Fruit fly (Drosophila melanogaster) whole organism, embryonic: ENCODE results near the gene Pde9.

Experiments
- ATbp ChIP-seq: fragments of 200-800 bp; sonication (Bioruptor generic); optimal IDR thresholded peaks from 2 replicates; lab custom pipeline; 2017; ENCODE audit warnings: missing biosample characterization, mild to moderate bottlenecking, missing genetic modification characterization, missing genetic modification reagents
- CG10366 ChIP-seq: fragments of 200-800 bp; sonication (Bioruptor generic); IDR thresholded peaks from 2 replicates; pipeline ENCODE4 v1.3.6; 2022; ENCODE audit warnings: missing biosample characterization, missing genetic modification characterization
- CG10431 ChIP-seq: fragments of 200-800 bp; sonication (Bioruptor generic); optimal IDR thresholded peaks from 3 replicates; lab custom pipeline; 2018; ENCODE audit warnings: missing biosample characterization, mild to moderate bottlenecking, missing genetic modification characterization
- CG11696 ChIP-seq: fragments of 200-800 bp; sonication (Bioruptor generic); IDR thresholded peaks from 2 replicates; pipeline ENCODE4 v1.3.6; 2022; ENCODE audit warnings: missing biosample characterization, missing genetic modification characterization
- CG18262 ChIP-seq: fragments of 200-800 bp; optimal IDR thresholded peaks from 3 replicates; lab custom pipeline; 2019; ENCODE audit warnings: missing biosample characterization, mild to moderate bottlenecking, missing genetic modification characterization, moderate library complexity
- CG18599 ChIP-seq: fragments of 200-800 bp; sonication (Bioruptor generic); optimal IDR thresholded peaks from 3 replicates; lab custom pipeline; 2017; ENCODE audit warnings: missing biosample characterization, missing genetic modification characterization, mild to moderate bottlenecking, moderate library complexity, missing genetic modification reagents
- CG18764 ChIP-seq: fragments of 200-800 bp; sonication (Bioruptor generic); optimal IDR thresholded peaks from 3 replicates; lab custom pipeline; 2016; ENCODE audit warnings: missing biosample characterization, missing genetic modification characterization
- CG30403 ChIP-seq: fragments of 200-800 bp; sonication (Bioruptor generic); optimal IDR thresholded peaks from 3 replicates; lab custom pipeline; 2016; ENCODE audit warnings: missing biosample characterization, missing genetic modification characterization
- CG34376 ChIP-seq: fragments of 200-800 bp; sonication (Bioruptor generic); optimal IDR thresholded peaks from 2 replicates; lab custom pipeline; 2018; ENCODE audit warnings: missing biosample characterization, mild to moderate bottlenecking, missing genetic modification characterization
- CG42726 ChIP-seq: fragments of 200-800 bp; sonication (Bioruptor generic); IDR thresholded peaks from 2 replicates; pipeline ENCODE4 v1.3.6; 2022; ENCODE audit warnings: missing biosample characterization, missing genetic modification characterization; ENCODE audit not compliant: partially characterized antibody
- CG6654 ChIP-seq: fragments of 200-800 bp; sonication (Bioruptor generic); optimal IDR thresholded peaks from 2 replicates; lab custom pipeline; 2017; ENCODE audit warnings: missing biosample characterization, mild to moderate bottlenecking, missing genetic modification characterization
- CG7556 ChIP-seq: fragments of 200-800 bp; sonication (Bioruptor generic); optimal IDR thresholded peaks from 2 replicates; lab custom pipeline; 2017; ENCODE audit warnings: missing biosample characterization, mild to moderate bottlenecking, missing genetic modification characterization
- CG7786 ChIP-seq: fragments of 200-800 bp; sonication (Bioruptor generic); optimal IDR thresholded peaks from 2 replicates; lab custom pipeline; 2016; ENCODE audit warnings: missing biosample characterization, missing genetic modification characterization
- CG7963 ChIP-seq: fragments of 200-800 bp; sonication (Bioruptor generic); IDR thresholded peaks from 3 replicates; pipeline ENCODE4 v1.3.6; 2022; ENCODE audit warnings: missing biosample characterization, missing genetic modification characterization; ENCODE audit not compliant: partially characterized antibody
- CG8089 ChIP-seq: fragments of 200-800 bp; sonication (Bioruptor generic); optimal IDR thresholded peaks from 3 replicates; lab custom pipeline; 2016; ENCODE audit warnings: missing biosample characterization, missing genetic modification characterization
- CkIIα-i1 ChIP-seq: fragments of 200-800 bp; sonication (Bioruptor generic); IDR thresholded peaks from 2 replicates; pipeline ENCODE4 v1.3.6; 2022; ENCODE audit warnings: missing biosample characterization, missing genetic modification characterization
- Dfd ChIP-seq, 2 experiments: fragments of >200 bp; optimal IDR thresholded peaks; 2 replicates each; lab custom pipeline; 2017; ENCODE audit warnings: missing biosample characterization in 2 of 2, missing genetic modification characterization in 2 of 2
- Dip2 ChIP-seq: fragments of 200-800 bp; sonication (Bioruptor generic); IDR thresholded peaks from 2 replicates; pipeline ENCODE4 v1.3.6; 2022; ENCODE audit warnings: missing biosample characterization, missing genetic modification characterization
- Fer2 ChIP-seq: fragments of 200-800 bp; sonication (Bioruptor generic); optimal IDR thresholded peaks from 2 replicates; lab custom pipeline; 2018; ENCODE audit warnings: missing biosample characterization, mild to moderate bottlenecking, missing genetic modification characterization, moderate library complexity
- GATAe ChIP-seq: fragments of 200-800 bp; sonication (Bioruptor generic); conservative IDR thresholded peaks from 2 replicates; pipeline ENCODE4 v1.3.6; 2022; ENCODE audit warnings: missing biosample characterization, missing genetic modification characterization
- HLH4C ChIP-seq: fragments of 200-800 bp; sonication (Bioruptor generic); IDR thresholded peaks from 3 replicates; pipeline ENCODE4 v1.3.6; 2022; ENCODE audit warnings: missing biosample characterization, missing genetic modification characterization; ENCODE audit not compliant: partially characterized antibody
- HLHmδ ChIP-seq: fragments of 200-800 bp; sonication (Bioruptor generic); optimal IDR thresholded peaks from 2 replicates; lab custom pipeline; 2018; ENCODE audit warnings: missing biosample characterization, mild to moderate bottlenecking, missing genetic modification characterization, moderate library complexity
- Hr39 ChIP-seq: fragments of >200 bp; optimal IDR thresholded peaks from 2 replicates; lab custom pipeline; 2017
- Side ChIP-seq: fragments of 200-800 bp; sonication (Bioruptor generic); optimal IDR thresholded peaks from 2 replicates; lab custom pipeline; 2016; ENCODE audit warnings: missing biosample characterization, missing genetic modification characterization
- Six4 ChIP-seq: fragments of 200-800 bp; sonication (Bioruptor generic); optimal IDR thresholded peaks from 2 replicates; lab custom pipeline; 2016; ENCODE audit warnings: missing biosample characterization, missing genetic modification characterization
- aop ChIP-seq: fragments of 200-800 bp; sonication (Bioruptor generic); IDR thresholded peaks from 2 replicates; pipeline ENCODE4 v1.3.6; 2022; ENCODE audit warnings: missing biosample characterization, missing genetic modification characterization
- bab2 ChIP-seq: fragments of 200-800 bp; sonication (Bioruptor generic); optimal IDR thresholded peaks from 2 replicates; lab custom pipeline; 2016; ENCODE audit warnings: missing biosample characterization, missing genetic modification characterization
- cad ChIP-seq: fragments of >200 bp; optimal IDR thresholded peaks from 2 replicates; lab custom pipeline; 2017; ENCODE audit warnings: missing biosample characterization, missing genetic modification characterization
- cas ChIP-seq: fragments of 200-800 bp; sonication (Bioruptor generic); IDR thresholded peaks from 2 replicates; pipeline ENCODE4 v1.3.6; 2022; ENCODE audit warnings: missing biosample characterization, missing genetic modification characterization
- chif ChIP-seq, 2 experiments: fragments of 200-800 bp; sonication (Bioruptor generic); optimal IDR thresholded peaks; 3 replicates each; lab custom pipeline; 2016; ENCODE audit warnings: missing biosample characterization in 2 of 2, missing genetic modification characterization in 2 of 2
- chinmo ChIP-seq: fragments of 200-800 bp; sonication (Bioruptor generic); IDR thresholded peaks from 4 replicates; pipeline ENCODE4 v1.3.6; 2022; ENCODE audit warnings: missing biosample characterization, missing genetic modification characterization; ENCODE audit not compliant: partially characterized antibody
- croc ChIP-seq: fragments of 200-800 bp; sonication (Bioruptor generic); conservative IDR thresholded peaks from 3 replicates; pipeline ENCODE4 v1.3.6; 2022; ENCODE audit warnings: missing biosample characterization, missing genetic modification characterization
- cwo ChIP-seq: fragments of 200-800 bp; sonication (Bioruptor generic); optimal IDR thresholded peaks from 3 replicates; lab custom pipeline; 2017; ENCODE audit warnings: missing biosample characterization, missing genetic modification characterization, mild to moderate bottlenecking, moderate library complexity, missing genetic modification reagents
- dati ChIP-seq: fragments of 200-800 bp; sonication (Bioruptor generic); IDR thresholded peaks from 2 replicates; pipeline ENCODE4 v1.3.6; 2022; ENCODE audit warnings: missing biosample characterization, missing genetic modification characterization
- ewg ChIP-seq: fragments of 200-800 bp; sonication (Bioruptor generic); optimal IDR thresholded peaks from 3 replicates; lab custom pipeline; 2017; ENCODE audit warnings: mild to moderate bottlenecking, missing biosample characterization, missing genetic modification reagents, missing genetic modification characterization
- eyg ChIP-seq: fragments of 200-800 bp; sonication (Bioruptor generic); optimal IDR thresholded peaks from 3 replicates; lab custom pipeline; 2016; ENCODE audit warnings: missing biosample characterization, missing genetic modification characterization
- fd3F ChIP-seq: fragments of 200-800 bp; sonication (Bioruptor generic); optimal IDR thresholded peaks from 2 replicates; lab custom pipeline; 2018; ENCODE audit warnings: missing biosample characterization, mild to moderate bottlenecking, missing genetic modification characterization, moderate library complexity
- gcm2 ChIP-seq: fragments of 200-800 bp; sonication (Bioruptor generic); optimal IDR thresholded peaks from 2 replicates; lab custom pipeline; 2016; ENCODE audit warnings: missing biosample characterization, missing genetic modification characterization
- gfzf ChIP-seq: fragments of 200-800 bp; sonication (Bioruptor generic); optimal IDR thresholded peaks from 2 replicates; lab custom pipeline; 2016; ENCODE audit warnings: missing biosample characterization, mild to moderate bottlenecking, missing genetic modification characterization, moderate library complexity
- lab ChIP-seq: fragments of 200-800 bp; sonication (Bioruptor generic); optimal IDR thresholded peaks from 3 replicates; lab custom pipeline; 2017; ENCODE audit warnings: missing biosample characterization, missing genetic modification characterization, mild to moderate bottlenecking, moderate library complexity, missing genetic modification reagents
- nom ChIP-seq: fragments of 200-800 bp; sonication (Bioruptor generic); optimal IDR thresholded peaks from 2 replicates; lab custom pipeline; 2017; ENCODE audit warnings: missing biosample characterization, missing genetic modification characterization, mild to moderate bottlenecking, moderate library complexity, missing genetic modification reagents
- otp ChIP-seq: fragments of 200-800 bp; sonication (Bioruptor generic); IDR thresholded peaks from 3 replicates; pipeline ENCODE4, ENCODE4 v1.3.6; 2022; ENCODE audit warnings: missing biosample characterization, missing genetic modification characterization
- pan ChIP-seq, 4 experiments: fragments of >200 bp in 3 of 4; fragments of 200-800 bp in 1 of 4; sonication (Bioruptor generic) in 1 of 4; optimal IDR thresholded peaks in 3 of 4; IDR thresholded peaks in 1 of 4; 2 replicates each; pipeline versions ENCODE4 v1.3.6 to Lab custom; 2017 to 2022; ENCODE audit warnings: missing biosample characterization in 2 of 4, missing genetic modification characterization in 2 of 4, mixed read lengths in 1 of 4
- peb ChIP-seq: fragments of 200-800 bp; sonication (Bioruptor generic); IDR thresholded peaks from 2 replicates; pipeline ENCODE4 v1.3.6; 2022; ENCODE audit warnings: missing biosample characterization, missing genetic modification characterization
- pros ChIP-seq: fragments of 200-800 bp; sonication (Bioruptor generic); optimal IDR thresholded peaks from 3 replicates; lab custom pipeline; 2019; ENCODE audit warnings: missing biosample characterization, mild to moderate bottlenecking, missing genetic modification characterization, moderate library complexity
- shn ChIP-seq: fragments of 200-800 bp; sonication (Bioruptor generic); optimal IDR thresholded peaks from 3 replicates; lab custom pipeline; 2016; ENCODE audit warnings: missing biosample characterization, missing genetic modification characterization
- vnd ChIP-seq: fragments of 200-800 bp; sonication (Bioruptor generic); IDR thresholded peaks from 3 replicates; pipeline ENCODE4 v1.3.6; 2022; ENCODE audit warnings: missing biosample characterization, missing genetic modification characterization; ENCODE audit not compliant: partially characterized antibody
- vvl ChIP-seq: fragments of 200-800 bp; sonication (Bioruptor generic); IDR thresholded peaks from 2 replicates; pipeline ENCODE4 v1.3.6; 2022; ENCODE audit warnings: missing biosample characterization, missing genetic modification characterization
- wdn ChIP-seq: fragments of 200-800 bp; sonication (Bioruptor generic); IDR thresholded peaks from 2 replicates; pipeline ENCODE4 v1.3.6; 2022; ENCODE audit warnings: missing biosample characterization, missing genetic modification characterization
- zf30C ChIP-seq: fragments of 200-800 bp; sonication (Bioruptor generic); optimal IDR thresholded peaks from 3 replicates; lab custom pipeline; 2018; ENCODE audit warnings: missing biosample characterization, mild to moderate bottlenecking, missing genetic modification characterization

Gene Pde9

dm6 chrX:12895114-12895723, 1.9 kb downstream of the Pde9 start (continued):
- TF ChIP-seq nom (GFP tag; lab: Kevin White, UChicago) (peak; percentile 39), Side (GFP tag; lab: Kevin White, UChicago) (no peak), pan (optimal IDR thresholded peaks at IDR 0.05; lab: Kevin White, UChicago) (no peak), pan (GFP tag; optimal IDR thresholded peaks at IDR 0.05 in 1 of 2, IDR thresholded peaks at IDR 0.05 in 1 of 2) (no peak), eyg (GFP tag; lab: Kevin White, UChicago) (no peak), CG8089 (GFP tag; lab: Kevin White, UChicago) (no peak), CG10366 (GFP tag; lab: Robert Waterston, UW) (no peak), vnd (GFP tag; lab: Robert Waterston, UW) (no peak), GATAe (peak; percentile 40; the same call in 1 of the 2 replicates), fd3F (no peak), CG30403 (GFP tag; lab: Kevin White, UChicago) (peak; percentile 1), Dfd (GFP tag; optimal IDR thresholded peaks at IDR 0.05; lab: Kevin White, UChicago) (no peak), bab2 (peak; percentile 7), peb (no peak), wdn (GFP tag; lab: Robert Waterston, UW) (no peak), CG42726 (no peak), CG6654 (GFP tag; lab: Kevin White, UChicago) (no peak), CkIIα-i1 (GFP tag; lab: Robert Waterston, UW) (no peak), aop (GFP tag; lab: Robert Waterston, UW) (no peak), gfzf (GFP tag; lab: Kevin White, UChicago) (no peak), Six4 (GFP tag; lab: Kevin White, UChicago) (no peak), CG7556 (GFP tag; lab: Kevin White, UChicago) (no peak), croc (GFP tag; lab: Robert Waterston, UW) (no peak), ATbp (no peak), CG18764 (no peak), Fer2 (no peak), otp (GFP tag; lab: Robert Waterston, UW) (no peak), zf30C (GFP tag; lab: Kevin White, UChicago) (no peak), CG18262 (tag; lab: Kevin White, UChicago) (no peak), vvl (no peak), CG34376 (GFP tag; lab: Kevin White, UChicago) (peak; percentile 32), dati (GFP tag; lab: Robert Waterston, UW) (no peak), pros (GFP tag; lab: Kevin White, UChicago) (no peak), CG18599 (GFP tag; lab: Kevin White, UChicago) (peak; percentile 38), CG10431 (GFP tag; lab: Kevin White, UChicago) (no peak), ewg (GFP tag; lab: Kevin White, UChicago) (no peak), HLHmδ (GFP tag; lab: Kevin White, UChicago) (no peak), cas (no peak), gcm2 (GFP tag; lab: Kevin White, UChicago) (no peak), shn (GFP tag; lab: Kevin White, UChicago) (no peak), CG11696 (GFP tag; lab: Robert Waterston, UW) (no peak), chif (GFP tag; optimal IDR thresholded peaks at IDR 0.05; lab: Kevin White, UChicago) (no peak), lab (peak; percentile 44), Hr39 (lab: Kevin White, UChicago) (no peak), HLH4C (no peak), Dip2 (GFP tag; lab: Robert Waterston, UW) (no peak), CG7963 (GFP tag; lab: Robert Waterston, UW) (no peak), cwo (GFP tag; lab: Kevin White, UChicago) (peak; percentile 21), chinmo (peak; percentile 80; the same call in 1 of the 4 replicates), cad (GFP tag; lab: Kevin White, UChicago) (no peak), CG7786 (no peak)
